Worm (Caenorhabditis elegans) whole organism, L2 larva: ENCODE results near the gene T02D1.8.

Source experiments
- ama-1 ChIP-seq: fragments of 150-350 bp; optimal IDR thresholded peaks from 2 replicates; lab custom pipeline; 2018; ENCODE audit warnings: inconsistent platforms
- ceh-16 ChIP-seq: fragments of 150-350 bp; optimal IDR thresholded peaks from 2 replicates; lab custom pipeline; 2014; ENCODE audit warnings: missing biosample characterization, missing genetic modification characterization
- elt-3 ChIP-seq: sonication (generic microtip); optimal IDR thresholded peaks from 2 replicates; lab custom pipeline; 2017; ENCODE audit warnings: missing biosample characterization, missing genetic modification characterization
- lin-13 ChIP-seq: fragments of 150-350 bp; optimal IDR thresholded peaks from 2 replicates; lab custom pipeline; 2014; ENCODE audit warnings: missing biosample characterization, missing genetic modification reagents, missing genetic modification characterization
- lin-39 ChIP-seq: fragments of 150-350 bp; optimal IDR thresholded peaks from 2 replicates; lab custom pipeline; 2014; ENCODE audit warnings: missing biosample characterization, missing genetic modification reagents, missing genetic modification characterization
- nhr-11 ChIP-seq: fragments of 150-350 bp; optimal IDR thresholded peaks from 2 replicates; lab custom pipeline; 2014; ENCODE audit warnings: missing biosample characterization, missing genetic modification characterization
- nhr-21 ChIP-seq: fragments of 150-350 bp; optimal IDR thresholded peaks from 2 replicates; lab custom pipeline; 2014; ENCODE audit warnings: missing biosample characterization, missing genetic modification characterization
- sem-4 ChIP-seq: fragments of 150-350 bp; optimal IDR thresholded peaks from 2 replicates; lab custom pipeline; 2014; ENCODE audit warnings: missing biosample characterization, missing genetic modification reagents, missing genetic modification characterization
- sma-3 ChIP-seq: sonication (generic microtip); optimal IDR thresholded peaks from 2 replicates; lab custom pipeline; 2016; ENCODE audit warnings: missing genetic modification reagents, missing genetic modification characterization, missing compliant biosample characterization
- snpc-4 ChIP-seq: fragments of 150-350 bp; optimal IDR thresholded peaks from 2 replicates; lab custom pipeline; 2014; ENCODE audit warnings: missing biosample characterization, missing genetic modification characterization
- unc-55 ChIP-seq: fragments of 150-350 bp; sonication (generic microtip); optimal IDR thresholded peaks from 3 replicates; lab custom pipeline; 2014; ENCODE audit warnings: missing biosample characterization, missing genetic modification reagents, missing genetic modification characterization
- unc-62 ChIP-seq: fragments of 150-350 bp; optimal IDR thresholded peaks from 2 replicates; lab custom pipeline; 2014; ENCODE audit warnings: missing biosample characterization, missing genetic modification reagents, missing genetic modification characterization

DNA sequence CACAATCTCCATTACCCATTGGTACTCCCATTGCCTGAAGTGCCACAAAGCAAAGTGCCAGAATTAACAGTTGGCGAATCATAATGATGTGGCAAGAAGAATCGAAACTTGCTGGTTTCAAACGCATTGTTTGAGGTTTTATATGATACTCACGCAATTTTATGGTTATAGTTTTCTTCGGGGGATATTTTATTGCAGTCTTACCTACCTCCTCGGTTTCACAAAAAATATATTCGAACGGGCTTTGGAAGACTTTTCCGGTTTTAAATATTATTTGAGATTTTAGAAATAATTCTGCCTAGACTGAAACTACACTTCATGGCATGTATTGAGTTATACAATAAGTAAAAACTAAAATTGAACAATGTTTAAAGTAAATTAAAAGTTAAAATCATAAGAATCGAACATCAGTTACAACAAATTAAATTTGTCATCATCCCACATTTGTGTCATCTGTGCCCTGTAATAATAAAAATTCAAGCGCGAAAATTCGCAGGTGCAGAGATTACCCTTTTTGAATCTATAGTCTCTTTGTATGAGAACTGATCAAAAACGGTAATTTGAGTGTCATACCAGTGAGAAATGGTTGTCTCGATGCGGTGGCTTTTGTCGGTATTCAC, 40.6 kb downstream of the T02D1.8 start, which contains the start of the genes clec-197 and clec-198:
- TF ChIP-seq nhr-21 (tag; lab: Kevin White, UChicago), result no peak
- TF ChIP-seq nhr-11 (tag; lab: Kevin White, UChicago), result no peak
- no peak for TF ChIP-seq unc-62 (GFP tag; lab: Kevin White, UChicago)
- no peak for TF ChIP-seq elt-3 (tag; lab: Kevin White, UChicago)
- TF ChIP-seq lin-13, result no peak
- TF ChIP-seq ama-1, result no peak
- no peak for TF ChIP-seq sma-3 (GFP tag; lab: Kevin White, UChicago)
- no peak for TF ChIP-seq unc-55 (GFP tag; lab: Kevin White, UChicago)
- no peak for TF ChIP-seq sem-4 (tag; lab: Kevin White, UChicago)
- no peak for TF ChIP-seq snpc-4 (tag; lab: Kevin White, UChicago)
- no peak for TF ChIP-seq ceh-16 (tag; lab: Kevin White, UChicago)
- no peak for TF ChIP-seq lin-39 (tag; lab: Kevin White, UChicago)
